Worm (Caenorhabditis elegans) whole organism, L4 larva: ENCODE results near the gene R10E4.6.

Experiments
- F49E8.2 ChIP-seq: sonication (generic microtip); optimal IDR thresholded peaks from 2 replicates; lab custom pipeline; 2016; ENCODE audit warnings: missing compliant biosample characterization, mild to moderate bottlenecking, missing genetic modification characterization, borderline replicate concordance
- egl-43 ChIP-seq: fragments of 200-800 bp; sonication (Bioruptor generic); IDR thresholded peaks from 2 replicates; pipeline ENCODE4 v1.3.6; 2022; ENCODE audit warnings: missing genetic modification reagents, missing genetic modification characterization, missing compliant biosample characterization
- hmg-1.1 ChIP-seq: fragments of 200-800 bp; sonication (Bioruptor generic); IDR thresholded peaks from 2 replicates; pipeline ENCODE4 v1.3.6; 2022; ENCODE audit warnings: missing genetic modification reagents, missing genetic modification characterization, missing compliant biosample characterization
- lin-38 ChIP-seq: fragments of 200-800 bp; sonication (Bioruptor generic); IDR thresholded peaks from 2 replicates; pipeline ENCODE4 v1.3.6; 2022; ENCODE audit warnings: missing genetic modification reagents, missing genetic modification characterization, missing compliant biosample characterization

DNA sequence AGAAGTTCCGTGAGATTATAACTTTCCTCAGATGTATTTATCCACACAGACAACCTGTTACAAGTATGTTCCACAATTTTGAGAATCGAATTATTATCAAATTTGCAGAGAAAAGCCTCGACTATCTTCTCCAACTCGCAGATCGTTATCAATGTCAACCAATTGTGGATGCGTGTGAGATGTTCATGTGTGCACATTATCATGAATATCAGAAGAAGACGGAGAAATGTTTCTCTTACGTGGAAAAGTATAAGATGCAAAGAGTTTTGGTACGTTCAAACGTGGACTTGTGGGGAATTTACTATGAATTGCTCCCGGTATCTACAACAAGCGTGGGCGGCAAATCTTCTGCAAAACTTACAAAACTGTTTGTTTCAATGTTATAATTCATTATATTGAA lies 22.1 kb upstream of the R10E4.6 start:
- no peak for TF ChIP-seq hmg-1.1 (GFP tag; lab: Robert Waterston, UW)
- TF ChIP-seq egl-43 = no peak
- TF ChIP-seq lin-38 (GFP tag; lab: Robert Waterston, UW) = no peak
- no peak for TF ChIP-seq F49E8.2 (tag; lab: Kevin White, UChicago)
